Fruit fly (Drosophila melanogaster) whole organism, embryonic: Measurements from ENCODE around the gene dj-1beta.
A peak's percentile ranks its signal among the peaks of the same experiment; 100 is the strongest.

Experiments used
- CG1024 ChIP-seq: fragments of 200-800 bp; sonication (Bioruptor generic); IDR thresholded peaks from 2 replicates; pipeline ENCODE4 v1.3.6; 2022; ENCODE audit warnings: missing biosample characterization, missing genetic modification characterization
- CG11723 ChIP-seq: fragments of 200-800 bp; sonication (Bioruptor generic); optimal IDR thresholded peaks from 2 replicates; lab custom pipeline; 2017; ENCODE audit warnings: missing biosample characterization, mild to moderate bottlenecking, missing genetic modification characterization
- CG12391 ChIP-seq: fragments of 200-800 bp; sonication (Bioruptor generic); optimal IDR thresholded peaks from 3 replicates; lab custom pipeline; 2018; ENCODE audit warnings: missing biosample characterization, mild to moderate bottlenecking, missing genetic modification characterization, moderate library complexity
- CG13296 ChIP-seq: fragments of 200-800 bp; sonication (Bioruptor generic); optimal IDR thresholded peaks from 3 replicates; lab custom pipeline; 2018; ENCODE audit warnings: missing biosample characterization, mild to moderate bottlenecking, missing genetic modification characterization
- CG14860 ChIP-seq: fragments of 200-800 bp; sonication (Bioruptor generic); IDR thresholded peaks from 3 replicates; pipeline ENCODE4 v1.3.6; 2022; ENCODE audit warnings: missing biosample characterization, missing genetic modification characterization; ENCODE audit not compliant: partially characterized antibody
- CG14965 ChIP-seq: fragments of 200-800 bp; sonication (Bioruptor generic); optimal IDR thresholded peaks from 2 replicates; lab custom pipeline; 2016; ENCODE audit warnings: missing biosample characterization, missing genetic modification characterization, borderline replicate concordance
- CG17385 ChIP-seq: fragments of 200-800 bp; sonication (Bioruptor generic); optimal IDR thresholded peaks from 3 replicates; lab custom pipeline; 2018; ENCODE audit warnings: missing biosample characterization, mild to moderate bottlenecking, missing genetic modification characterization
- CG17802 ChIP-seq: fragments of 200-800 bp; sonication (Bioruptor generic); optimal IDR thresholded peaks from 2 replicates; lab custom pipeline; 2018; ENCODE audit warnings: missing biosample characterization, mild to moderate bottlenecking, missing genetic modification characterization, moderate library complexity
- CG17912 ChIP-seq: fragments of 200-800 bp; sonication (Bioruptor generic); optimal IDR thresholded peaks from 2 replicates; lab custom pipeline; 2018; ENCODE audit warnings: missing biosample characterization, mild to moderate bottlenecking, missing genetic modification characterization
- CG2712 ChIP-seq: fragments of 200-800 bp; optimal IDR thresholded peaks from 3 replicates; lab custom pipeline; 2019; ENCODE audit warnings: missing biosample characterization, mild to moderate bottlenecking, missing genetic modification characterization, moderate library complexity
- CG2875 ChIP-seq: fragments of 200-800 bp; sonication (Bioruptor generic); optimal IDR thresholded peaks from 2 replicates; lab custom pipeline; 2017; ENCODE audit warnings: missing biosample characterization, mild to moderate bottlenecking, missing genetic modification characterization, missing genetic modification reagents
- CG31441 ChIP-seq: fragments of 200-800 bp; sonication (Bioruptor generic); IDR thresholded peaks from 2 replicates; pipeline ENCODE4 v1.3.6; 2022; ENCODE audit warnings: missing biosample characterization, missing genetic modification characterization
- CG34376 ChIP-seq: fragments of 200-800 bp; sonication (Bioruptor generic); optimal IDR thresholded peaks from 2 replicates; lab custom pipeline; 2018; ENCODE audit warnings: missing biosample characterization, mild to moderate bottlenecking, missing genetic modification characterization
- CG43689 ChIP-seq: fragments of 200-800 bp; sonication (Bioruptor generic); IDR thresholded peaks from 2 replicates; pipeline ENCODE4 v1.3.6; 2022; ENCODE audit warnings: missing biosample characterization, missing genetic modification characterization
- CG4404 ChIP-seq: fragments of 200-800 bp; sonication (Bioruptor generic); IDR thresholded peaks from 2 replicates; pipeline ENCODE4 v1.3.6; 2022; ENCODE audit warnings: missing biosample characterization, missing genetic modification characterization
- CG4424 ChIP-seq: fragments of 200-800 bp; sonication (Bioruptor generic); optimal IDR thresholded peaks from 3 replicates; lab custom pipeline; 2016; ENCODE audit warnings: missing biosample characterization, missing genetic modification characterization
- CG7928 ChIP-seq: fragments of 200-800 bp; sonication (Bioruptor generic); optimal IDR thresholded peaks from 2 replicates; lab custom pipeline; 2017; ENCODE audit warnings: missing biosample characterization, mild to moderate bottlenecking, missing genetic modification characterization
- CG8388 ChIP-seq: fragments of 200-800 bp; sonication (Bioruptor generic); optimal IDR thresholded peaks from 2 replicates; lab custom pipeline; 2019; ENCODE audit warnings: missing biosample characterization, mild to moderate bottlenecking, missing genetic modification characterization, moderate library complexity
- D19B ChIP-seq: fragments of 200-800 bp; sonication (Bioruptor generic); optimal IDR thresholded peaks from 2 replicates; lab custom pipeline; 2017; ENCODE audit warnings: missing biosample characterization, mild to moderate bottlenecking, missing genetic modification characterization
- Dad ChIP-seq: fragments of 200-800 bp; sonication (Bioruptor generic); optimal IDR thresholded peaks from 3 replicates; lab custom pipeline; 2016; ENCODE audit warnings: missing biosample characterization, missing genetic modification characterization
- Dek ChIP-seq: fragments of 200-800 bp; sonication (Bioruptor generic); optimal IDR thresholded peaks from 3 replicates; lab custom pipeline; 2019; ENCODE audit warnings: missing biosample characterization, mild to moderate bottlenecking, missing genetic modification characterization, moderate library complexity
- Eip74EF ChIP-seq, 2 experiments: fragments of 200-800 bp in 1 of 2; fragments of >200 bp in 1 of 2; sonication (Bioruptor generic) in 1 of 2; optimal IDR thresholded peaks; 2 replicates each; lab custom pipeline; 2017 to 2019; ENCODE audit warnings: missing biosample characterization in 2 of 2, missing genetic modification characterization in 2 of 2, mild to moderate bottlenecking in 1 of 2, moderate library complexity in 1 of 2
- Fer2 ChIP-seq: fragments of 200-800 bp; sonication (Bioruptor generic); optimal IDR thresholded peaks from 2 replicates; lab custom pipeline; 2018; ENCODE audit warnings: missing biosample characterization, mild to moderate bottlenecking, missing genetic modification characterization, moderate library complexity
- H2.0 ChIP-seq: fragments of 200-800 bp; sonication (Bioruptor generic); IDR thresholded peaks from 2 replicates; pipeline ENCODE4 v1.3.6; 2022; ENCODE audit warnings: missing biosample characterization, missing genetic modification characterization
- HLH3B ChIP-seq: fragments of 200-800 bp; sonication (Bioruptor generic); IDR thresholded peaks from 2 replicates; pipeline ENCODE4 v1.3.6; 2022; ENCODE audit warnings: missing biosample characterization, missing genetic modification characterization
- HLH4C ChIP-seq: fragments of 200-800 bp; sonication (Bioruptor generic); IDR thresholded peaks from 3 replicates; pipeline ENCODE4 v1.3.6; 2022; ENCODE audit warnings: missing biosample characterization, missing genetic modification characterization; ENCODE audit not compliant: partially characterized antibody
- Max ChIP-seq: fragments of 200-800 bp; sonication (Bioruptor generic); optimal IDR thresholded peaks from 2 replicates; lab custom pipeline; 2016; ENCODE audit warnings: missing biosample characterization, mild to moderate bottlenecking, missing genetic modification characterization
- NK7.1 ChIP-seq: fragments of 200-800 bp; sonication (Bioruptor generic); optimal IDR thresholded peaks from 3 replicates; lab custom pipeline; 2016; ENCODE audit warnings: missing biosample characterization, missing genetic modification characterization
- Rx ChIP-seq: fragments of 200-800 bp; sonication (Bioruptor generic); IDR thresholded peaks from 2 replicates; pipeline ENCODE4 v1.3.6; 2022; ENCODE audit warnings: missing biosample characterization, missing genetic modification characterization
- Sox102F ChIP-seq: fragments of 200-800 bp; sonication (Bioruptor generic); optimal IDR thresholded peaks from 2 replicates; lab custom pipeline; 2018; ENCODE audit warnings: missing biosample characterization, mild to moderate bottlenecking, missing genetic modification characterization, moderate library complexity
- Ssrp ChIP-seq: fragments of 200-800 bp; sonication (Bioruptor generic); optimal IDR thresholded peaks from 2 replicates; lab custom pipeline; 2018; ENCODE audit warnings: missing biosample characterization, mild to moderate bottlenecking, missing genetic modification characterization, moderate library complexity
- Taf1 ChIP-seq: fragments of 200-800 bp; sonication (Bioruptor generic); IDR thresholded peaks from 2 replicates; pipeline ENCODE4 v1.3.6; 2022; ENCODE audit warnings: missing biosample characterization, missing genetic modification characterization
- bcd ChIP-seq: fragments of 200-800 bp; sonication (Bioruptor generic); optimal IDR thresholded peaks from 2 replicates; lab custom pipeline; 2017; ENCODE audit warnings: missing biosample characterization, mild to moderate bottlenecking, missing genetic modification characterization
- cato ChIP-seq: fragments of 200-800 bp; sonication (Bioruptor generic); optimal IDR thresholded peaks from 2 replicates; lab custom pipeline; 2016; ENCODE audit warnings: missing biosample characterization, missing genetic modification characterization, borderline replicate concordance
- caup ChIP-seq: fragments of 200-800 bp; sonication (Bioruptor generic); optimal IDR thresholded peaks from 3 replicates; lab custom pipeline; 2017; ENCODE audit warnings: missing biosample characterization, mild to moderate bottlenecking, missing genetic modification characterization, moderate library complexity; ENCODE audit not compliant: severe bottlenecking
- dimm ChIP-seq: fragments of 200-800 bp; sonication (Bioruptor generic); IDR thresholded peaks from 2 replicates; pipeline ENCODE4 v1.3.6; 2022; ENCODE audit warnings: missing biosample characterization, missing genetic modification characterization
- disco-r ChIP-seq: fragments of 200-800 bp; sonication (Bioruptor generic); optimal IDR thresholded peaks from 2 replicates; lab custom pipeline; 2016; ENCODE audit warnings: missing biosample characterization, missing genetic modification characterization
- gcm ChIP-seq: fragments of 200-800 bp; sonication (Bioruptor generic); optimal IDR thresholded peaks from 2 replicates; lab custom pipeline; 2019; ENCODE audit warnings: missing biosample characterization, mild to moderate bottlenecking, missing genetic modification characterization, moderate library complexity
- h ChIP-seq: fragments of >200 bp; optimal IDR thresholded peaks from 2 replicates; lab custom pipeline; 2017
- her ChIP-seq: fragments of 200-800 bp; sonication (Bioruptor generic); optimal IDR thresholded peaks from 2 replicates; lab custom pipeline; 2016; ENCODE audit warnings: missing biosample characterization, missing genetic modification characterization
- klu ChIP-seq: fragments of 200-800 bp; sonication (Bioruptor generic); IDR thresholded peaks from 2 replicates; pipeline ENCODE4 v1.3.6; 2022; ENCODE audit warnings: missing biosample characterization, missing genetic modification characterization
- lab ChIP-seq: fragments of 200-800 bp; sonication (Bioruptor generic); optimal IDR thresholded peaks from 3 replicates; lab custom pipeline; 2017; ENCODE audit warnings: missing biosample characterization, missing genetic modification characterization, mild to moderate bottlenecking, moderate library complexity, missing genetic modification reagents
- odd ChIP-seq: fragments of 200-800 bp; sonication (Bioruptor generic); optimal IDR thresholded peaks from 2 replicates; lab custom pipeline; 2017; ENCODE audit warnings: missing biosample characterization, mild to moderate bottlenecking, missing genetic modification characterization
- ranshi ChIP-seq: fragments of 200-800 bp; sonication (Bioruptor generic); IDR thresholded peaks from 2 replicates; pipeline ENCODE4 v1.3.6; 2022; ENCODE audit warnings: missing biosample characterization, missing genetic modification characterization
- run ChIP-seq: fragments of 200-800 bp; sonication (Bioruptor generic); optimal IDR thresholded peaks from 3 replicates; lab custom pipeline; 2018; ENCODE audit warnings: missing biosample characterization, mild to moderate bottlenecking, missing genetic modification characterization
- scrt ChIP-seq: fragments of 200-800 bp; sonication (Bioruptor generic); optimal IDR thresholded peaks from 2 replicates; lab custom pipeline; 2018; ENCODE audit warnings: missing biosample characterization, mild to moderate bottlenecking, missing genetic modification characterization, moderate library complexity
- zfh2 ChIP-seq: fragments of 200-800 bp; sonication (Bioruptor generic); optimal IDR thresholded peaks from 2 replicates; lab custom pipeline; 2016; ENCODE audit warnings: missing biosample characterization, missing genetic modification characterization

dj-1beta gene

DNA sequence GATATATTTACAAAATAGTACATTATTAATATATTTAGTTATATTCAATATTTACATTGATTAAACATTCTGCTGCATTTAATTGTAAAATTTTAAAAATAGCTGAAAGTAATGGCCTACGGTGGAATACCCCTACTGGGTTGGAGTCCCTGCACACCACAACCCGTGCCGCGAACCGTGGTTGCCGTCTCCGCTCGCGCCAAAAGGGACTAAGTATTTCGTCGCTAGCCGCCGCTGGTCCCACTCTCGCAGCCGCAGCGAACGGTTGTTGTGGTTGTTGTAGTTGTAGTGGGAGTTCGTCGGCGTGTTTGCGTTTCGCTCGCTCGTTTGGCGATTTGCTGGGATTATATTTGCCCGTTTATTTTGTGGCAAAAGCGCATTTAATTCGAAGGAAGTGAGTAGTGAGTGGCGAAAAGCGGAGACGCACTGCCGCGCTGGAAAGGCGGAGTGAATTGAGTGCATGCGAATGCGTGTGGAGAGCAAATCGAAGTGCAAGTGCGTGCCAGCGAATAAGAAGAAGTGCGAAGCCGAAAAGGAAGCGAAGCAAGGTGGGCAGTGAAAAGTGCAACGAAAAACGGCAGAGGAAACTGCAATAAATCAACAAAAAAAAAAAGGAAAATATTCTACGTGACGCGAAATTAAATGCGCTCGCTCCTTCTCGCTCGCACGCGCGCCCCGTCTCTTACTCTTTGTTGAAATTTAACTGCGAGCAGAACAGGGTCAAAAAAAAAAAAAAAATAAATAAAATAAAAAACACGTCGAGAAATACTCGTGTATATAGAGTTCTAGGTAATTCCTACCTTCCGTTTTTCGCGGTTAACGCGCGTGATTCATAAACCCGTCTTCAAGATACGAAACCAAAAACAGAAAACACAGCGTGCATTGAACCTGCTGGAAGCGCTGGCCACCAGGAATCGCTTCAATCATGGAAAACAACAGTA, 1.7 kb downstream of the dj-1beta start, which contains the start of gene cindr (continued):
- TF ChIP-seq CG7928 (GFP tag; lab: Kevin White, UChicago): peak; percentile 47
- TF ChIP-seq zfh2 (GFP tag; lab: Kevin White, UChicago): peak; percentile 60
- TF ChIP-seq CG12391 (tag; lab: Kevin White, UChicago): peak; percentile 70
- peak; percentile 48 for TF ChIP-seq lab (GFP tag; lab: Kevin White, UChicago)
- peak; percentile 36 for TF ChIP-seq CG4424
- peak; percentile 79 for TF ChIP-seq her
- no peak for TF ChIP-seq CG17802 (tag; lab: Kevin White, UChicago)
- no peak for TF ChIP-seq CG2875 (GFP tag; lab: Kevin White, UChicago)
- TF ChIP-seq CG13296 (GFP tag; lab: Kevin White, UChicago): peak; percentile 2
- TF ChIP-seq H2.0 (GFP tag; lab: Robert Waterston, UW): no peak; the same call in 1 of the 2 replicates
- TF ChIP-seq bcd (GFP tag; lab: Kevin White, UChicago): peak; percentile 56
- TF ChIP-seq Dek (tag; lab: Kevin White, UChicago): peak; percentile 72
- 0 out of 2 replicates have a peak, but pooled peaks have one; percentile 6 for TF ChIP-seq Rx (GFP tag; lab: Robert Waterston, UW)
- TF ChIP-seq HLH4C (GFP tag; lab: Robert Waterston, UW): peak; percentile 28; the same call in 2 of the 3 replicates
- no peak for TF ChIP-seq Fer2
- peak; percentile 51 for TF ChIP-seq CG34376 (GFP tag; lab: Kevin White, UChicago)
- TF ChIP-seq CG14965: no peak
- peak; percentile 17 for TF ChIP-seq Max (GFP tag; lab: Kevin White, UChicago)
- no peak for TF ChIP-seq Taf1
- no peak for TF ChIP-seq gcm (GFP tag; lab: Kevin White, UChicago)
- TF ChIP-seq ranshi (GFP tag; lab: Robert Waterston, UW): no peak
- no peak for TF ChIP-seq cato (GFP tag; lab: Kevin White, UChicago)
- TF ChIP-seq odd: no peak
- TF ChIP-seq scrt (GFP tag; lab: Kevin White, UChicago): peak; percentile 40
- no peak for TF ChIP-seq h
- TF ChIP-seq Sox102F: peak; percentile 13
- peak; percentile 15; the same call in 1 of the 2 replicates for TF ChIP-seq CG4404 (GFP tag; lab: Robert Waterston, UW)
- peak; percentile 64 for TF ChIP-seq Dad (GFP tag; lab: Kevin White, UChicago)
- TF ChIP-seq CG17912: peak; percentile 19
- TF ChIP-seq CG11723: no peak
- TF ChIP-seq D19B (GFP tag; lab: Kevin White, UChicago): no peak
- peak; percentile 13; the same call in 1 of the 2 replicates for TF ChIP-seq HLH3B
- TF ChIP-seq disco-r (GFP tag; lab: Kevin White, UChicago): no peak
- TF ChIP-seq NK7.1 (GFP tag; lab: Kevin White, UChicago): no peak
- TF ChIP-seq CG1024 (GFP tag; lab: Robert Waterston, UW): no peak
- TF ChIP-seq CG17385 (GFP tag; lab: Kevin White, UChicago): peak; percentile 69
- TF ChIP-seq CG31441 (GFP tag; lab: Robert Waterston, UW): 0 out of 2 replicates have a peak, but pooled peaks have one; percentile 34
- TF ChIP-seq CG43689 (GFP tag; lab: Robert Waterston, UW): no peak
- no peak for TF ChIP-seq CG14860 (GFP tag; lab: Robert Waterston, UW)
- peak; percentile 33 for TF ChIP-seq Ssrp (tag; lab: Kevin White, UChicago)
- peak; percentile 55 for TF ChIP-seq CG2712
- TF ChIP-seq dimm (GFP tag; lab: Robert Waterston, UW): no peak
- peak; percentile 57; the same call in 1 of the 2 replicates for TF ChIP-seq klu (GFP tag; lab: Robert Waterston, UW)
- no peak for TF ChIP-seq Eip74EF (GFP tag; optimal IDR thresholded peaks at IDR 0.05; lab: Kevin White, UChicago)
- TF ChIP-seq caup: peak; percentile 69
- no peak for TF ChIP-seq CG8388 (GFP tag; lab: Kevin White, UChicago)
- TF ChIP-seq run: peak; percentile 19
